Worm (Caenorhabditis elegans) whole organism, L2 larva: ENCODE measurements around the gene srw-10.

Source experiments
- C34F6.9 ChIP-seq: fragments of 150-350 bp; optimal IDR thresholded peaks from 2 replicates; lab custom pipeline; 2014; ENCODE audit warnings: missing biosample characterization, missing genetic modification characterization
- alr-1 ChIP-seq: fragments of 150-350 bp; optimal IDR thresholded peaks from 2 replicates; lab custom pipeline; 2014; ENCODE audit warnings: missing biosample characterization, missing genetic modification characterization
- aly-2 ChIP-seq: fragments of 150-350 bp; optimal IDR thresholded peaks from 2 replicates; lab custom pipeline; 2014; ENCODE audit warnings: missing biosample characterization, missing genetic modification characterization
- blmp-1 ChIP-seq: sonication (generic microtip); optimal IDR thresholded peaks from 2 replicates; lab custom pipeline; 2017; ENCODE audit warnings: missing genetic modification characterization, mild to moderate bottlenecking, missing compliant biosample characterization, antibody characterized with exemption, moderate library complexity; ENCODE audit not compliant: insufficient read depth
- ceh-82 ChIP-seq: fragments of 150-350 bp; optimal IDR thresholded peaks from 2 replicates; lab custom pipeline; 2014; ENCODE audit warnings: missing biosample characterization, missing genetic modification characterization
- elt-3 ChIP-seq: sonication (generic microtip); optimal IDR thresholded peaks from 2 replicates; lab custom pipeline; 2017; ENCODE audit warnings: missing biosample characterization, missing genetic modification characterization
- mdl-1 ChIP-seq, 2 experiments: fragments of 150-350 bp in 1 of 2; sonication (generic microtip) in 1 of 2; optimal IDR thresholded peaks; 2 replicates each; lab custom pipeline; 2017; ENCODE audit warnings: missing biosample characterization in 2 of 2, missing genetic modification characterization in 2 of 2
- nhr-77 ChIP-seq: fragments of 150-350 bp; optimal IDR thresholded peaks from 2 replicates; lab custom pipeline; 2014; ENCODE audit warnings: missing biosample characterization, missing genetic modification characterization
- unc-39 ChIP-seq: fragments of 150-350 bp; optimal IDR thresholded peaks from 2 replicates; lab custom pipeline; 2014; ENCODE audit warnings: missing biosample characterization, missing genetic modification characterization
- unc-55 ChIP-seq: fragments of 150-350 bp; sonication (generic microtip); optimal IDR thresholded peaks from 3 replicates; lab custom pipeline; 2014; ENCODE audit warnings: missing biosample characterization, missing genetic modification reagents, missing genetic modification characterization
- ztf-11 ChIP-seq: sonication (generic microtip); optimal IDR thresholded peaks from 2 replicates; lab custom pipeline; 2017; ENCODE audit warnings: missing biosample characterization, missing genetic modification characterization
- ztf-4 ChIP-seq: fragments of 150-350 bp; optimal IDR thresholded peaks from 2 replicates; lab custom pipeline; 2014; ENCODE audit warnings: missing biosample characterization, missing genetic modification characterization

- no peak for TF ChIP-seq ceh-82
- TF ChIP-seq unc-55 (GFP tag; lab: Kevin White, UChicago) = no peak
- TF ChIP-seq ztf-4 (tag; lab: Kevin White, UChicago) = no peak
- TF ChIP-seq elt-3 (tag; lab: Kevin White, UChicago) = no peak
- TF ChIP-seq unc-39 (tag; lab: Kevin White, UChicago) = no peak
- no peak for TF ChIP-seq alr-1 (tag; lab: Kevin White, UChicago)
- TF ChIP-seq blmp-1 (tag; lab: Kevin White, UChicago) = no peak
- no peak for TF ChIP-seq mdl-1 (tag; optimal IDR thresholded peaks at IDR 0.05; lab: Kevin White, UChicago)
- no peak for TF ChIP-seq aly-2 (tag; lab: Kevin White, UChicago)
- no peak for TF ChIP-seq nhr-77 (tag; lab: Kevin White, UChicago)
- no peak for TF ChIP-seq ztf-11
- no peak for TF ChIP-seq C34F6.9 (tag; lab: Kevin White, UChicago)
Measured at ce11 chrIII:12783878-12784277, 28.7 kb downstream of the srw-10 start.
